Worm (Caenorhabditis elegans): ENCODE measurements around the gene Y51A2A.4.
A peak's percentile ranks its signal among the peaks of the same experiment; 100 is the strongest.

The Y51A2A.4 gene

DNA sequence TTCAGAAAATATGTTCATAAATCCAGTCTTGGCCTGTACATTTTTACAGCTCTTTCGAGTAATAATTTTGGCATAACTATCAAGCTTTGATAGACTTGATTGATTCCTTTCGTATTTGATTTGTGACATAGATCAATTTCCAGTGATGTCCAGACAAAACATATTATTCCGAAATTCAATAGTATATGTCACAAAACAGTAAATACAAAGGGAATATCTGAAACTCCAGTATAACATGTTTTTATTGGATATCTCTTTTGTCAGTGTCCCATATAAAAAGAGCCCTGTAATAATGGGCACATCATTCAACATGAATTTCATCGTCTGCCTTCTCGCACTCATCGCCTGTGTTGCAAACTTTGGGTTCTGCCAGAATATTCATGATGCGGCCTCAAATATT, at the start of gene Y51A2A.4:
TSS of gene Y51A2A.4 (plus strand) at position 301 of the 400 bp plus-strand sequence.
- TF ChIP-seq cey-2 (tag; optimal IDR thresholded peaks at IDR 0.05; ENCODE audit: borderline replicate concordance, insufficient read depth): no peak
- no peak for TF ChIP-seq dve-1 (tag; optimal IDR thresholded peaks at IDR 0.05; ENCODE audit: insufficient read depth)
- no peak for TF ChIP-seq F26F4.8 (GFP tag; conservative IDR thresholded peaks at IDR 0.05)
- no peak for TF ChIP-seq zip-11 (GFP tag; IDR thresholded peaks at IDR 0.05)
- no peak for TF ChIP-seq pha-4 (GFP tag; IDR thresholded peaks at IDR 0.05)
- TF ChIP-seq pha-4 (tag; optimal IDR thresholded peaks at IDR 0.05): no peak
- no peak for TF ChIP-seq lin-15B (tag; optimal IDR thresholded peaks at IDR 0.05)

DNA sequence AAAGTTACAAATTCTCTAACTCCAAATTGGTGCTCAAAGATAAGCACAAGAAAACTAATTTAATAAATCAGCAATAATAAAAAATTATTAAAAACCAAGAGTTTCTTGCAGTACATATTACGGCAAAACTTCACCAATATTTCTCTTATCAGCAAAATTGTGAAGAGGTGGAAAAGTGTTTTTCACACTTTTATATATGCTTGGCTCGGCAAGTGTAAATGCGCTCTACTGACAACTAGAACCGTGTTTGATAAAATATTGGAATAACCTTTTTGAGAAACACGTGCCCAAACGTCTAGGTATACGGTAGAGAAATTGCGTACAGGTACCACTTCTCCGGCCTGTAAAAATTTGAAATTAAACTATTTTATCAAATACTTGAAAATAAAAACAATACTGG, 49.4 kb upstream of the Y51A2A.4 start, which contains the start of gene R10E8.8:
TSS of gene R10E8.8 (minus strand) at position 343 of the 400 bp plus-strand sequence.
- TF ChIP-seq dmd-6 (GFP tag; IDR thresholded peaks at IDR 0.05): 0 out of 2 replicates have a peak, but pooled peaks have one; percentile 25
- no peak for TF ChIP-seq set-16 (GFP tag; IDR thresholded peaks at IDR 0.05)
- TF ChIP-seq lsy-2 (tag; optimal IDR thresholded peaks at IDR 0.05): peak in 1 of 2 experiments; percentile 41
- peak; percentile 6 for TF ChIP-seq mep-1 (tag; optimal IDR thresholded peaks at IDR 0.05)
- peak; percentile 77 for TF ChIP-seq pqm-1 (tag; optimal IDR thresholded peaks at IDR 0.05)
- TF ChIP-seq dve-1 (tag; optimal IDR thresholded peaks at IDR 0.05; ENCODE audit: insufficient read depth): peak; percentile 75
- TF ChIP-seq zfp-2 (tag; optimal IDR thresholded peaks at IDR 0.05): no peak
- peak; percentile 35 for TF ChIP-seq hlh-11 (tag; optimal IDR thresholded peaks at IDR 0.05)
- no peak for TF ChIP-seq daf-16 (GFP tag; optimal IDR thresholded peaks at IDR 0.05)
- TF ChIP-seq daf-16 (tag; optimal IDR thresholded peaks at IDR 0.05): peak; percentile 81
- peak; percentile 15 for TF ChIP-seq nhr-77 (tag; optimal IDR thresholded peaks at IDR 0.05)
- TF ChIP-seq mxl-3 (GFP tag; optimal IDR thresholded peaks at IDR 0.05): peak; percentile 9
- no peak for TF ChIP-seq nhr-237 (tag; optimal IDR thresholded peaks at IDR 0.05)
- TF ChIP-seq lin-38 (GFP tag; IDR thresholded peaks at IDR 0.05): peak; percentile 67
- no peak for TF ChIP-seq D1046.2 (GFP tag; IDR thresholded peaks at IDR 0.05)
- peak; percentile 68 for TF ChIP-seq nhr-28 (tag; optimal IDR thresholded peaks at IDR 0.05)

DNA sequence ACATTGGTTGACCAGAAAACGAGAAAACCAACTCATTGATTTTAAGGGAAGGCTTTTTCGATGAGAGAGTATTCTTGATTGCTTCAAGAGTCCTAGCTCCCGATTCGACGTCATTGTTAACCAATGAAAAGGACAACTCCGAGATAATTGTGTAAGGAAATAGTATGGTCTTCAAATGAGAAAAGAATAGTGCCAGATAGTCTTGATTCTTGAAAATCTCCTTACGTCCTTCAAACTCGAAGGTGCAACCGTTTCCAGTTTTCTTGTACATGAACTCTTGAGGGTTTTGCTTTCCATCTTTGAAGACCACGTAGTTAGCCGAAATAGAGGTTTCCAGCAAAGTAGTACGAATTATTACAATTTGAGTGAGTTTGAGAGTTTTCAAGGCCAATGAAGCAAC, 47.5 kb upstream of the Y51A2A.4 start:
- TF ChIP-seq unc-62 (GFP tag; optimal IDR thresholded peaks at IDR 0.05 in 1 of 2) (peak in 1 of 2 experiments; percentile 93), unc-62 (tag; optimal IDR thresholded peaks at IDR 0.05) (no peak), duxl-1 (tag; optimal IDR thresholded peaks at IDR 0.05; ENCODE audit: poor library complexity) (no peak), tag-97 (GFP tag; IDR thresholded peaks at IDR 0.05) (no peak)

DNA sequence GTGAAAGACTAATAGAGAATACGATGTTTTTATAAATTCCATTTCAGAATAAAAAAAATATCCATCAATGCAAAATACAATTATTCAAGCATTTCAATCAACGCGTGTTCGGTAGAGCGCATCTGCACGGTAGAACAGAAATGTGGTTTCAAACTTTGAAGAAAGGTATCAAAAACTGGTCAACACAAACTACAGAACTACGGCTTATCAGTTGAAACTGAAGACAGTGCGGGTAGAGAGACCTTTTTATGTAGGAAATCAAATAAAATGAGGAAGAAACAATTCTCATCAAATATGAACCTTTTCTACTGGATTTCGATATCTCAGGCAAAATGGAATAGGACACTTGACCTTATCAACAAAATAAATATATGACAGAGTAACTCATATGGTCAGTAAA, 46.3 kb upstream of the Y51A2A.4 start:
- TF ChIP-seq dve-1 (tag; optimal IDR thresholded peaks at IDR 0.05; ENCODE audit: insufficient read depth) (peak; percentile 17), lin-29 (GFP tag; IDR thresholded peaks at IDR 0.05) (no peak), hlh-30 (tag; optimal IDR thresholded peaks at IDR 0.05; ENCODE audit: insufficient read depth) (no peak), mdl-1 (tag; optimal IDR thresholded peaks at IDR 0.05) (no peak), fos-1 (tag; optimal IDR thresholded peaks at IDR 0.05) (no peak), ama-1 (optimal IDR thresholded peaks at IDR 0.05) (no peak), mep-1 (tag; optimal IDR thresholded peaks at IDR 0.05) (no peak), nhr-102 (tag; optimal IDR thresholded peaks at IDR 0.05) (no peak), set-16 (GFP tag; IDR thresholded peaks at IDR 0.05) (no peak), aha-1 (tag) (peak; percentile 34), lsy-2 (tag; optimal IDR thresholded peaks at IDR 0.05) (no peak), F10B5.3 (tag; optimal IDR thresholded peaks at IDR 0.05) (no peak), ZK546.5 (tag; optimal IDR thresholded peaks at IDR 0.05) (no peak), spr-1 (tag; optimal IDR thresholded peaks at IDR 0.05) (no peak), T26A8.4 (GFP tag; IDR thresholded peaks at IDR 0.05) (no peak), skn-1 (tag; optimal IDR thresholded peaks at IDR 0.05) (no peak), tra-1 (GFP tag; IDR thresholded peaks at IDR 0.05) (no peak), nhr-111 (GFP tag; optimal IDR thresholded peaks at IDR 0.05) (no peak), aly-2 (tag; optimal IDR thresholded peaks at IDR 0.05) (no peak), ceh-62 (tag; optimal IDR thresholded peaks at IDR 0.05) (no peak), nhr-11 (tag; optimal IDR thresholded peaks at IDR 0.05) (no peak), egl-43 (GFP tag; IDR thresholded peaks at IDR 0.05) (no peak), daf-12 (tag; optimal IDR thresholded peaks at IDR 0.05) (no peak), daf-19 (GFP tag; conservative IDR thresholded peaks at IDR 0.05) (no peak), nhr-41 (GFP tag; IDR thresholded peaks at IDR 0.05) (no peak), pqm-1 (tag; optimal IDR thresholded peaks at IDR 0.05) (peak; percentile 30), hmg-1.1 (GFP tag; IDR thresholded peaks at IDR 0.05) (no peak), duxl-1 (tag; optimal IDR thresholded peaks at IDR 0.05; ENCODE audit: poor library complexity) (no peak)
